Fruit fly (Drosophila melanogaster): ENCODE data around the gene pes.
A peak's percentile ranks its signal among the peaks of the same experiment; 100 is the strongest.

- TF ChIP-seq CG34367 (tag; optimal IDR thresholded peaks at IDR 0.05), result peak; percentile 39
- TF ChIP-seq CG8159 (tag; optimal IDR thresholded peaks at IDR 0.05), result peak; percentile 74
Observed at dm6 chr2L:7997290-7998079, 3.5 kb upstream of the pes start.
